Fruit fly (Drosophila melanogaster) whole organism, embryonic: ENCODE data around the gene CG6236.

ENCODE experiments used
- Adf1 ChIP-seq: fragments of 200-800 bp; sonication (Bioruptor generic); IDR thresholded peaks from 2 replicates; pipeline ENCODE4 v1.3.6; 2022; ENCODE audit warnings: missing biosample characterization, missing genetic modification characterization
- Antp ChIP-seq: fragments of 200-800 bp; sonication (Bioruptor generic); optimal IDR thresholded peaks from 3 replicates; lab custom pipeline; 2016; ENCODE audit warnings: missing biosample characterization, missing genetic modification characterization
- Bdp1 ChIP-seq: fragments of 200-800 bp; sonication (Bioruptor generic); optimal IDR thresholded peaks from 3 replicates; lab custom pipeline; 2016; ENCODE audit warnings: missing biosample characterization, missing genetic modification characterization
- CG10321 ChIP-seq: fragments of 200-800 bp; sonication (Bioruptor generic); IDR thresholded peaks from 2 replicates; pipeline ENCODE4 v1.3.6; 2022; ENCODE audit warnings: missing biosample characterization, missing genetic modification characterization
- CG10979 ChIP-seq: fragments of 200-800 bp; sonication (Bioruptor generic); optimal IDR thresholded peaks from 2 replicates; lab custom pipeline; 2018; ENCODE audit warnings: missing biosample characterization, mild to moderate bottlenecking, missing genetic modification characterization, moderate library complexity
- CG12155 ChIP-seq: fragments of 200-800 bp; sonication (Bioruptor generic); optimal IDR thresholded peaks from 3 replicates; lab custom pipeline; 2016; ENCODE audit warnings: missing biosample characterization, missing genetic modification characterization
- CG13296 ChIP-seq: fragments of 200-800 bp; sonication (Bioruptor generic); optimal IDR thresholded peaks from 3 replicates; lab custom pipeline; 2018; ENCODE audit warnings: missing biosample characterization, mild to moderate bottlenecking, missing genetic modification characterization
- CG13424 ChIP-seq: fragments of 200-800 bp; sonication (Bioruptor generic); optimal IDR thresholded peaks from 2 replicates; lab custom pipeline; 2019; ENCODE audit warnings: missing biosample characterization, mild to moderate bottlenecking, missing genetic modification characterization, moderate library complexity
- CG13775 ChIP-seq: fragments of 200-800 bp; sonication (Bioruptor generic); optimal IDR thresholded peaks from 3 replicates; lab custom pipeline; 2017; ENCODE audit warnings: missing biosample characterization, mild to moderate bottlenecking, missing genetic modification characterization
- CG13894 ChIP-seq: fragments of 200-800 bp; sonication (Bioruptor generic); optimal IDR thresholded peaks from 3 replicates; lab custom pipeline; 2018; ENCODE audit warnings: missing biosample characterization, mild to moderate bottlenecking, missing genetic modification characterization, moderate library complexity
- CG15073 ChIP-seq: fragments of 200-800 bp; sonication (Bioruptor generic); optimal IDR thresholded peaks from 2 replicates; lab custom pipeline; 2016; ENCODE audit warnings: missing biosample characterization, missing genetic modification characterization
- CG15269 ChIP-seq: fragments of 200-800 bp; sonication (Bioruptor generic); optimal IDR thresholded peaks from 2 replicates; lab custom pipeline; 2018; ENCODE audit warnings: missing biosample characterization, mild to moderate bottlenecking, missing genetic modification characterization, moderate library complexity
- CG17186 ChIP-seq: fragments of 200-800 bp; sonication (Bioruptor generic); optimal IDR thresholded peaks from 3 replicates; lab custom pipeline; 2017; ENCODE audit warnings: missing biosample characterization, missing genetic modification reagents, missing genetic modification characterization
- CG17829 ChIP-seq: fragments of 200-800 bp; optimal IDR thresholded peaks from 2 replicates; lab custom pipeline; 2019; ENCODE audit warnings: missing biosample characterization, mild to moderate bottlenecking, missing genetic modification characterization, moderate library complexity
- CG18011 ChIP-seq: fragments of 200-800 bp; sonication (Bioruptor generic); optimal IDR thresholded peaks from 2 replicates; lab custom pipeline; 2017; ENCODE audit warnings: missing biosample characterization, missing genetic modification characterization, mild to moderate bottlenecking, moderate library complexity, missing genotype
- CG2712 ChIP-seq: fragments of 200-800 bp; optimal IDR thresholded peaks from 3 replicates; lab custom pipeline; 2019; ENCODE audit warnings: missing biosample characterization, mild to moderate bottlenecking, missing genetic modification characterization, moderate library complexity
- CG31388 ChIP-seq: fragments of 200-800 bp; sonication (Bioruptor generic); optimal IDR thresholded peaks from 2 replicates; lab custom pipeline; 2016; ENCODE audit warnings: missing biosample characterization, missing genetic modification characterization
- CG3995 ChIP-seq: fragments of 200-800 bp; sonication (Bioruptor generic); optimal IDR thresholded peaks from 3 replicates; lab custom pipeline; 2016; ENCODE audit warnings: missing biosample characterization, missing genetic modification characterization
- CG4424 ChIP-seq: fragments of 200-800 bp; sonication (Bioruptor generic); optimal IDR thresholded peaks from 3 replicates; lab custom pipeline; 2016; ENCODE audit warnings: missing biosample characterization, missing genetic modification characterization
- CG4617 ChIP-seq: fragments of 200-800 bp; sonication (Bioruptor generic); optimal IDR thresholded peaks from 3 replicates; lab custom pipeline; 2016; ENCODE audit warnings: missing biosample characterization, missing genetic modification characterization, borderline replicate concordance
- CG6765 ChIP-seq: fragments of 200-800 bp; sonication (Bioruptor generic); optimal IDR thresholded peaks from 3 replicates; lab custom pipeline; 2017; ENCODE audit warnings: missing biosample characterization, mild to moderate bottlenecking, missing genetic modification characterization
- CG6791 ChIP-seq: fragments of 200-800 bp; sonication (Bioruptor generic); IDR thresholded peaks from 3 replicates; pipeline ENCODE4 v1.3.6; 2022; ENCODE audit warnings: missing biosample characterization, missing genetic modification characterization; ENCODE audit not compliant: partially characterized antibody
- CG7987 ChIP-seq: fragments of 200-800 bp; sonication (Bioruptor generic); optimal IDR thresholded peaks from 2 replicates; lab custom pipeline; 2018; ENCODE audit warnings: missing biosample characterization, mild to moderate bottlenecking, missing genetic modification characterization, moderate library complexity
- CG9932 ChIP-seq: fragments of 200-800 bp; sonication (Bioruptor generic); IDR thresholded peaks from 2 replicates; pipeline ENCODE4 v1.3.6; 2022; ENCODE audit warnings: missing biosample characterization, missing genetic modification characterization
- CkIIα-i1 ChIP-seq: fragments of 200-800 bp; sonication (Bioruptor generic); IDR thresholded peaks from 2 replicates; pipeline ENCODE4 v1.3.6; 2022; ENCODE audit warnings: missing biosample characterization, missing genetic modification characterization
- Dip3 ChIP-seq: fragments of 200-800 bp; sonication (Bioruptor generic); optimal IDR thresholded peaks from 3 replicates; lab custom pipeline; 2016; ENCODE audit warnings: missing biosample characterization, missing genetic modification characterization
- Elba2 ChIP-seq: fragments of 200-800 bp; sonication (Bioruptor generic); optimal IDR thresholded peaks from 3 replicates; lab custom pipeline; 2016; ENCODE audit warnings: missing biosample characterization, missing genetic modification characterization
- Ets97D ChIP-seq: fragments of 200-800 bp; sonication (Bioruptor generic); optimal IDR thresholded peaks from 3 replicates; lab custom pipeline; 2016; ENCODE audit warnings: missing biosample characterization, missing genetic modification characterization
- Hmr ChIP-seq: fragments of 200-800 bp; sonication (Bioruptor generic); optimal IDR thresholded peaks from 3 replicates; lab custom pipeline; 2017; ENCODE audit warnings: mild to moderate bottlenecking, missing biosample characterization, missing genetic modification reagents, missing genetic modification characterization
- Hsf ChIP-seq: fragments of 200-800 bp; sonication (Bioruptor generic); optimal IDR thresholded peaks from 3 replicates; lab custom pipeline; 2016; ENCODE audit warnings: missing biosample characterization, missing genetic modification characterization
- Lim3 ChIP-seq: fragments of 200-800 bp; sonication (Bioruptor generic); IDR thresholded peaks from 2 replicates; pipeline ENCODE4 v1.3.6; 2022; ENCODE audit warnings: missing biosample characterization, missing genetic modification characterization
- Mrtf ChIP-seq: fragments of 200-800 bp; sonication (Bioruptor generic); IDR thresholded peaks from 3 replicates; pipeline ENCODE4 v1.3.6; 2022; ENCODE audit warnings: missing biosample characterization, missing genetic modification characterization
- Nf-YB ChIP-seq: fragments of 200-800 bp; sonication (Bioruptor generic); optimal IDR thresholded peaks from 3 replicates; lab custom pipeline; 2019; ENCODE audit warnings: missing biosample characterization, mild to moderate bottlenecking, missing genetic modification characterization, moderate library complexity
- Oaz ChIP-seq: fragments of 200-800 bp; sonication (Bioruptor generic); IDR thresholded peaks from 2 replicates; pipeline ENCODE4 v1.3.6; 2022; ENCODE audit warnings: missing biosample characterization, missing genetic modification characterization
- Sin3A ChIP-seq: fragments of >200 bp; optimal IDR thresholded peaks from 2 replicates; lab custom pipeline; 2018
- Trl ChIP-seq, 3 experiments: fragments of >200 bp in 2 of 3; fragments of 200-800 bp in 1 of 3; sonication (Bioruptor generic) in 1 of 3; optimal IDR thresholded peaks; 2 replicates in 1 of 3; 3 replicates in 2 of 3; lab custom pipeline; 2016 to 2017; ENCODE audit warnings: missing biosample characterization in 1 of 3, missing genetic modification characterization in 1 of 3
- al ChIP-seq: fragments of 200-800 bp; sonication (Bioruptor generic); IDR thresholded peaks from 2 replicates; pipeline ENCODE4 v1.3.6; 2022; ENCODE audit warnings: missing biosample characterization, missing genetic modification characterization
- ato ChIP-seq: fragments of 200-800 bp; sonication (Bioruptor generic); IDR thresholded peaks from 2 replicates; pipeline ENCODE4 v1.3.6; 2022; ENCODE audit warnings: missing biosample characterization, missing genetic modification characterization; ENCODE audit not compliant: partially characterized antibody
- bcd ChIP-seq: fragments of 200-800 bp; sonication (Bioruptor generic); optimal IDR thresholded peaks from 2 replicates; lab custom pipeline; 2017; ENCODE audit warnings: missing biosample characterization, mild to moderate bottlenecking, missing genetic modification characterization
- cg ChIP-seq: fragments of 200-800 bp; sonication (Bioruptor generic); optimal IDR thresholded peaks from 3 replicates; lab custom pipeline; 2019; ENCODE audit warnings: missing biosample characterization, mild to moderate bottlenecking, missing genetic modification characterization, moderate library complexity
- chm ChIP-seq: fragments of 200-800 bp; sonication (Bioruptor generic); IDR thresholded peaks from 2 replicates; pipeline ENCODE4 v1.3.6; 2022; ENCODE audit warnings: missing biosample characterization, missing genetic modification characterization
- chn ChIP-seq: fragments of 200-800 bp; sonication (Bioruptor generic); optimal IDR thresholded peaks from 2 replicates; lab custom pipeline; 2016; ENCODE audit warnings: missing biosample characterization, missing genetic modification characterization
- gro ChIP-seq: fragments of 200-800 bp; sonication (Bioruptor generic); optimal IDR thresholded peaks from 2 replicates; lab custom pipeline; 2016; ENCODE audit warnings: missing biosample characterization, missing genetic modification characterization
- hb ChIP-seq: fragments of 200-800 bp; sonication (Bioruptor generic); IDR thresholded peaks from 3 replicates; pipeline ENCODE4 v1.3.6; 2022; ENCODE audit warnings: missing biosample characterization, missing genetic modification characterization; ENCODE audit not compliant: partially characterized antibody
- her ChIP-seq: fragments of 200-800 bp; sonication (Bioruptor generic); optimal IDR thresholded peaks from 2 replicates; lab custom pipeline; 2016; ENCODE audit warnings: missing biosample characterization, missing genetic modification characterization
- insv ChIP-seq, 2 experiments: fragments of 200-800 bp; sonication (Bioruptor generic); optimal IDR thresholded peaks; 3 replicates each; lab custom pipeline; 2016 to 2018; ENCODE audit warnings: missing biosample characterization in 2 of 2, missing genetic modification characterization in 2 of 2
- sens ChIP-seq: fragments of 200-800 bp; sonication (Bioruptor generic); peaks from one replicate; lab custom pipeline; 2016; ENCODE audit warnings: missing biosample characterization, missing genetic modification characterization
- seq ChIP-seq: fragments of 200-800 bp; sonication (Bioruptor generic); IDR thresholded peaks from 2 replicates; pipeline ENCODE4 v1.3.6; 2022; ENCODE audit warnings: missing biosample characterization, missing genetic modification characterization
- sqz ChIP-seq: fragments of 200-800 bp; sonication (Bioruptor generic); optimal IDR thresholded peaks from 3 replicates; lab custom pipeline; 2018; ENCODE audit warnings: missing biosample characterization, mild to moderate bottlenecking, missing genetic modification characterization
- sug ChIP-seq: fragments of 200-800 bp; optimal IDR thresholded peaks from 2 replicates; lab custom pipeline; 2019; ENCODE audit warnings: missing biosample characterization, mild to moderate bottlenecking, missing genetic modification characterization, moderate library complexity
- tgo ChIP-seq: fragments of 200-800 bp; sonication (Bioruptor generic); IDR thresholded peaks from 3 replicates; pipeline ENCODE4 v1.3.6; 2022; ENCODE audit warnings: missing biosample characterization, missing genetic modification characterization
- usp ChIP-seq: fragments of >200 bp; optimal IDR thresholded peaks from 2 replicates; lab custom pipeline; 2017; ENCODE audit warnings: missing biosample characterization, missing genetic modification characterization

CG6236 gene

DNA sequence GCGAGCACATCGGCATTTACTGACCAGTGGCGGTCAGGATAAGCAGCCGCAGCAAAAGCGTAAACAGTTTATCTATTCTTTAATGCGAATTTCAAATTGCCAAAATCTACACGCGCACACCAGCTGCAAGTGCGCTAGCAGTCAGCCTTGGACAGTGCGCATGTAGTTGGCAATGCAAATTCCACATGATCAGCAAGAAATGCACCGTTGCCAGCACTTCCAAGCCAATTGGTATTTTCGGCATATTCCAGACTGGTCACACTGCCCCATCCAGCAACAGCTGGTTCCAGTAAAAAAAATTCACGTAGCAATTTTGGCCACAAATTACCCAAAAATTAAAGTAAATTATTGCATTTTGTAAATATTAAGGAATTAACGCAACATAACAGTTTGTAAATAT is 40.3 kb downstream of the CG6236 start (continued):
- TF ChIP-seq CG6791 (GFP tag; lab: Robert Waterston, UW), result no peak
- no peak for TF ChIP-seq hb (GFP tag; lab: Robert Waterston, UW)
- peak; percentile 64 for TF ChIP-seq sens (GFP tag; lab: Kevin White, UChicago)
- no peak for TF ChIP-seq CG10321 (GFP tag; lab: Robert Waterston, UW)
- TF ChIP-seq Trl (optimal IDR thresholded peaks at IDR 0.05; lab: Kevin White, UChicago), result no peak
- peak; percentile 19 for TF ChIP-seq Trl (GFP tag; optimal IDR thresholded peaks at IDR 0.05; lab: Kevin White, UChicago)
- TF ChIP-seq CG17829, result peak; percentile 54
- TF ChIP-seq Bdp1, result peak; percentile 33
- no peak for TF ChIP-seq CG10979
- no peak for TF ChIP-seq Antp (GFP tag; lab: Kevin White, UChicago)
- peak; percentile 45 for TF ChIP-seq chn (GFP tag; lab: Kevin White, UChicago)
- TF ChIP-seq CG31388 (GFP tag; lab: Kevin White, UChicago), result no peak
- peak; percentile 38 for TF ChIP-seq sug (tag; lab: Kevin White, UChicago)
- peak; percentile 49 for TF ChIP-seq her (GFP tag; lab: Kevin White, UChicago)
- TF ChIP-seq CG2712, result peak; percentile 19
- no peak for TF ChIP-seq CG13296 (GFP tag; lab: Kevin White, UChicago)
- TF ChIP-seq Adf1, result no peak
- TF ChIP-seq CG13894 (tag; lab: Kevin White, UChicago), result peak; percentile 14
- peak; percentile 28 for TF ChIP-seq bcd (GFP tag; lab: Kevin White, UChicago)
- TF ChIP-seq Oaz (GFP tag; lab: Robert Waterston, UW), result no peak
- peak; percentile 77 for TF ChIP-seq CG4617 (GFP tag; lab: Kevin White, UChicago)
- peak; percentile 91 for TF ChIP-seq sqz (GFP tag; lab: Kevin White, UChicago)
- TF ChIP-seq Ets97D (GFP tag; lab: Kevin White, UChicago), result peak; percentile 75
- TF ChIP-seq CG17186 (GFP tag; lab: Kevin White, UChicago), result peak; percentile 93
- no peak for TF ChIP-seq ato
- TF ChIP-seq CG13775 (GFP tag; lab: Kevin White, UChicago), result no peak
- no peak for TF ChIP-seq CG15073
- no peak for TF ChIP-seq Lim3
- no peak for TF ChIP-seq CG4424 (GFP tag; lab: Kevin White, UChicago)
- peak; percentile 0 for TF ChIP-seq CG13424 (tag; lab: Kevin White, UChicago)
- TF ChIP-seq Dip3 (GFP tag; lab: Kevin White, UChicago), result peak; percentile 90
- peak; percentile 24 for TF ChIP-seq CG3995 (GFP tag; lab: Kevin White, UChicago)
- TF ChIP-seq Elba2 (GFP tag; lab: Kevin White, UChicago), result peak; percentile 88
- peak; percentile 96 for TF ChIP-seq Sin3A
- TF ChIP-seq Hmr (GFP tag; lab: Kevin White, UChicago), result peak; percentile 55
- no peak for TF ChIP-seq CkIIα-i1
- peak; percentile 99 for TF ChIP-seq CG18011
- TF ChIP-seq Hsf (GFP tag; lab: Kevin White, UChicago), result peak; percentile 24
- no peak for TF ChIP-seq CG15269 (tag; lab: Kevin White, UChicago)
- no peak for TF ChIP-seq chm (GFP tag; lab: Robert Waterston, UW)
- no peak for TF ChIP-seq seq
- TF ChIP-seq Nf-YB (GFP tag; lab: Kevin White, UChicago), result no peak
- TF ChIP-seq al (GFP tag; lab: Robert Waterston, UW), result no peak
- TF ChIP-seq gro (GFP tag; lab: Kevin White, UChicago), result peak; percentile 37
- TF ChIP-seq CG12155 (GFP tag; lab: Kevin White, UChicago), result no peak
- TF ChIP-seq cg (GFP tag; lab: Kevin White, UChicago), result peak; percentile 13
- no peak for TF ChIP-seq CG9932 (GFP tag; lab: Robert Waterston, UW)
- no peak for TF ChIP-seq usp
- peak; percentile 35 for TF ChIP-seq CG7987
- TF ChIP-seq Mrtf (GFP tag; lab: Robert Waterston, UW), result no peak
- no peak for TF ChIP-seq tgo
- peak in 1 of 2 experiments; percentile 50 for TF ChIP-seq insv (GFP tag; optimal IDR thresholded peaks at IDR 0.05; lab: Kevin White, UChicago)
- no peak for TF ChIP-seq CG6765 (GFP tag; lab: Kevin White, UChicago)
